Worm (Caenorhabditis elegans): ENCODE data around the gene str-33.

- TF ChIP-seq lin-11 (tag; optimal IDR thresholded peaks at IDR 0.05): no peak
- no peak for TF ChIP-seq hlh-13 (GFP tag; optimal IDR thresholded peaks at IDR 0.05)
- TF ChIP-seq pag-3 (tag; optimal IDR thresholded peaks at IDR 0.05; ENCODE audit: borderline replicate concordance): no peak
- no peak for TF ChIP-seq rnt-1 (tag; optimal IDR thresholded peaks at IDR 0.05)
- no peak for TF ChIP-seq ama-1 (optimal IDR thresholded peaks at IDR 0.05)
- no peak for TF ChIP-seq nhr-11 (tag; optimal IDR thresholded peaks at IDR 0.05)
- no peak for TF ChIP-seq nfya-1 (tag; optimal IDR thresholded peaks at IDR 0.05)
- no peak for TF ChIP-seq pha-2 (tag; optimal IDR thresholded peaks at IDR 0.05)
- TF ChIP-seq ceh-45 (GFP tag; IDR thresholded peaks at IDR 0.05): no peak
- no peak for TF ChIP-seq sdc-2 (tag; optimal IDR thresholded peaks at IDR 0.05)
- TF ChIP-seq pqm-1 (tag; optimal IDR thresholded peaks at IDR 0.05): no peak
- TF ChIP-seq ttx-3 (tag; optimal IDR thresholded peaks at IDR 0.05): no peak
- TF ChIP-seq F13H6.1 (tag; optimal IDR thresholded peaks at IDR 0.05): no peak
Observed at ce11 chrV:2769754-2770153, 41.4 kb downstream of the str-33 start, which contains the start of gene dhs-15.

Measured in whole organism, late embryonic.